Worm (Caenorhabditis elegans) whole organism, L3 larva: Measurements from ENCODE around the gene ZK686.3.

Experiments used
- R02D3.7 ChIP-seq: fragments of 150-350 bp; optimal IDR thresholded peaks from 2 replicates; lab custom pipeline; 2014; ENCODE audit warnings: missing biosample characterization, missing genetic modification characterization
- ZK546.5 ChIP-seq: sonication (generic microtip); optimal IDR thresholded peaks from 2 replicates; lab custom pipeline; 2017; ENCODE audit warnings: missing biosample characterization, missing genetic modification characterization
- aly-2 ChIP-seq: fragments of 150-350 bp; optimal IDR thresholded peaks from 2 replicates; lab custom pipeline; 2014; ENCODE audit warnings: missing biosample characterization, missing genetic modification characterization
- ama-1 ChIP-seq: fragments of 150-350 bp; optimal IDR thresholded peaks from 2 replicates; lab custom pipeline; 2018
- ceh-16 ChIP-seq: sonication (generic microtip); optimal IDR thresholded peaks from 2 replicates; lab custom pipeline; 2017; ENCODE audit warnings: missing biosample characterization, missing genetic modification characterization
- ceh-28 ChIP-seq: fragments of 150-350 bp; optimal IDR thresholded peaks from 2 replicates; lab custom pipeline; 2014; ENCODE audit warnings: missing biosample characterization, missing genetic modification reagents, missing genetic modification characterization
- ceh-82 ChIP-seq: fragments of 150-350 bp; optimal IDR thresholded peaks from 2 replicates; lab custom pipeline; 2014; ENCODE audit warnings: missing biosample characterization, missing genetic modification characterization
- ceh-9 ChIP-seq: sonication (generic microtip); optimal IDR thresholded peaks from 2 replicates; lab custom pipeline; 2018; ENCODE audit warnings: missing biosample characterization, missing genetic modification characterization
- daf-12 ChIP-seq: fragments of 150-350 bp; optimal IDR thresholded peaks from 2 replicates; lab custom pipeline; 2014; ENCODE audit warnings: missing biosample characterization, missing genetic modification reagents, missing genetic modification characterization
- egl-27 ChIP-seq: sonication (generic microtip); optimal IDR thresholded peaks from 4 replicates; lab custom pipeline; 2017; ENCODE audit warnings: missing biosample characterization, missing genetic modification reagents, missing genetic modification characterization
- egl-5 ChIP-seq: fragments of 150-350 bp; optimal IDR thresholded peaks from 2 replicates; lab custom pipeline; 2017; ENCODE audit warnings: missing biosample characterization, missing genetic modification reagents, missing genetic modification characterization, inconsistent platforms
- elt-1 ChIP-seq: fragments of 150-350 bp; optimal IDR thresholded peaks from 2 replicates; lab custom pipeline; 2014; ENCODE audit warnings: missing biosample characterization, missing genetic modification characterization
- elt-2 ChIP-seq: sonication (generic microtip); optimal IDR thresholded peaks from 2 replicates; lab custom pipeline; 2016; ENCODE audit warnings: missing genetic modification reagents, mild to moderate bottlenecking, missing genetic modification characterization, missing compliant biosample characterization
- elt-3 ChIP-seq, 3 experiments: fragments of 150-350 bp in 1 of 3; sonication (generic microtip) in 2 of 3; optimal IDR thresholded peaks; 2 replicates in 2 of 3; 4 replicates in 1 of 3; lab custom pipeline; 2014 to 2017; ENCODE audit warnings: missing biosample characterization in 3 of 3, missing genetic modification characterization in 3 of 3
- eor-1 ChIP-seq, 2 experiments: fragments of 150-350 bp; optimal IDR thresholded peaks; 2 replicates each; lab custom pipeline; 2014 to 2018; ENCODE audit warnings: missing biosample characterization in 2 of 2, missing genetic modification characterization in 2 of 2
- fkh-10 ChIP-seq: sonication (generic microtip); optimal IDR thresholded peaks from 2 replicates; lab custom pipeline; 2017; ENCODE audit warnings: missing biosample characterization, missing genetic modification reagents, missing genetic modification characterization
- fkh-2 ChIP-seq: fragments of 150-350 bp; optimal IDR thresholded peaks from 2 replicates; lab custom pipeline; 2014; ENCODE audit warnings: missing biosample characterization, missing genetic modification reagents, missing genetic modification characterization
- hmg-11 ChIP-seq: sonication (generic microtip); optimal IDR thresholded peaks from 2 replicates; lab custom pipeline; 2016; ENCODE audit warnings: missing genetic modification characterization, missing compliant biosample characterization
- jun-1 ChIP-seq: fragments of 150-350 bp; optimal IDR thresholded peaks from 2 replicates; lab custom pipeline; 2014; ENCODE audit warnings: missing biosample characterization, missing genetic modification reagents, missing genetic modification characterization
- lin-15B ChIP-seq: fragments of 150-350 bp; optimal IDR thresholded peaks from 2 replicates; lab custom pipeline; 2014; ENCODE audit warnings: missing biosample characterization, missing genetic modification characterization
- lin-39 ChIP-seq: fragments of 150-350 bp; optimal IDR thresholded peaks from 2 replicates; lab custom pipeline; 2018; ENCODE audit warnings: missing biosample characterization, missing genetic modification reagents, missing genetic modification characterization
- lsy-12 ChIP-seq: sonication (generic microtip); optimal IDR thresholded peaks from 2 replicates; lab custom pipeline; 2016; ENCODE audit warnings: mild to moderate bottlenecking, missing genetic modification characterization, missing compliant biosample characterization
- mdl-1 ChIP-seq: fragments of 150-350 bp; optimal IDR thresholded peaks from 2 replicates; lab custom pipeline; 2014; ENCODE audit warnings: missing biosample characterization, missing genetic modification characterization
- nfya-1 ChIP-seq: sonication (generic microtip); optimal IDR thresholded peaks from 2 replicates; lab custom pipeline; 2017; ENCODE audit warnings: missing genetic modification characterization, mild to moderate bottlenecking, missing compliant biosample characterization, antibody characterized with exemption, moderate library complexity; ENCODE audit not compliant: insufficient read depth
- nhr-11 ChIP-seq: fragments of 150-350 bp; optimal IDR thresholded peaks from 2 replicates; lab custom pipeline; 2014; ENCODE audit warnings: missing biosample characterization, missing genetic modification characterization
- nhr-12 ChIP-seq: fragments of 150-350 bp; optimal IDR thresholded peaks from 2 replicates; lab custom pipeline; 2014; ENCODE audit warnings: missing biosample characterization, missing genetic modification characterization
- nhr-23 ChIP-seq: fragments of 150-350 bp; optimal IDR thresholded peaks from 2 replicates; lab custom pipeline; 2014; ENCODE audit warnings: missing biosample characterization, missing genetic modification reagents, missing genetic modification characterization
- nhr-25 ChIP-seq: sonication (generic microtip); optimal IDR thresholded peaks from 2 replicates; lab custom pipeline; 2017; ENCODE audit warnings: missing biosample characterization, missing genetic modification characterization
- nhr-28 ChIP-seq: fragments of 150-350 bp; optimal IDR thresholded peaks from 2 replicates; lab custom pipeline; 2014; ENCODE audit warnings: missing biosample characterization, missing genetic modification characterization
- nhr-43 ChIP-seq: sonication (generic microtip); optimal IDR thresholded peaks from 2 replicates; lab custom pipeline; 2016; ENCODE audit warnings: mild to moderate bottlenecking, missing genetic modification characterization, missing compliant biosample characterization; ENCODE audit not compliant: poor library complexity, severe bottlenecking
- nhr-67 ChIP-seq: fragments of 150-350 bp; optimal IDR thresholded peaks from 2 replicates; lab custom pipeline; 2014; ENCODE audit warnings: missing biosample characterization, missing genetic modification characterization
- nhr-76 ChIP-seq: fragments of 150-350 bp; sonication (generic microtip); optimal IDR thresholded peaks from 5 replicates; lab custom pipeline; 2014; ENCODE audit warnings: missing biosample characterization, missing genetic modification characterization
- nhr-77 ChIP-seq: fragments of 150-350 bp; optimal IDR thresholded peaks from 2 replicates; lab custom pipeline; 2014; ENCODE audit warnings: missing biosample characterization, missing genetic modification characterization
- pha-4 ChIP-seq: fragments of 150-350 bp; optimal IDR thresholded peaks from 2 replicates; lab custom pipeline; 2014; ENCODE audit warnings: missing biosample characterization, missing genetic modification reagents, missing genetic modification characterization
- pqm-1 ChIP-seq: fragments of 150-350 bp; optimal IDR thresholded peaks from 2 replicates; lab custom pipeline; 2017; ENCODE audit warnings: missing biosample characterization, missing genetic modification characterization, inconsistent platforms
- sea-2 ChIP-seq: fragments of 150-350 bp; sonication (generic microtip); optimal IDR thresholded peaks from 4 replicates; lab custom pipeline; 2014; ENCODE audit warnings: missing biosample characterization, missing genetic modification reagents, missing genetic modification characterization
- skn-1 ChIP-seq: fragments of 150-350 bp; optimal IDR thresholded peaks from 2 replicates; lab custom pipeline; 2014; ENCODE audit warnings: missing biosample characterization, missing genetic modification characterization
- snpc-4 ChIP-seq: fragments of 150-350 bp; optimal IDR thresholded peaks from 2 replicates; lab custom pipeline; 2014; ENCODE audit warnings: missing biosample characterization, missing genetic modification characterization
- tbx-2 ChIP-seq: sonication (generic microtip); optimal IDR thresholded peaks from 2 replicates; lab custom pipeline; 2016; ENCODE audit warnings: mild to moderate bottlenecking, missing genetic modification characterization, missing compliant biosample characterization
- unc-39 ChIP-seq: sonication (generic microtip); optimal IDR thresholded peaks from 4 replicates; lab custom pipeline; 2017; ENCODE audit warnings: missing biosample characterization, missing genetic modification characterization
- unc-62 ChIP-seq: fragments of 150-350 bp; sonication (generic microtip); optimal IDR thresholded peaks from 4 replicates; lab custom pipeline; 2014; ENCODE audit warnings: missing biosample characterization, missing genetic modification reagents, missing genetic modification characterization
- zag-1 ChIP-seq: fragments of 150-350 bp; optimal IDR thresholded peaks from 2 replicates; lab custom pipeline; 2014; ENCODE audit warnings: missing biosample characterization, missing genetic modification characterization
- ztf-11 ChIP-seq: fragments of 150-350 bp; optimal IDR thresholded peaks from 2 replicates; lab custom pipeline; 2014; ENCODE audit warnings: missing biosample characterization, missing genetic modification characterization
- ztf-4 ChIP-seq: fragments of 150-350 bp; optimal IDR thresholded peaks from 2 replicates; lab custom pipeline; 2014; ENCODE audit warnings: missing biosample characterization, missing genetic modification characterization

The ZK686.3 gene

ce11 chrIII:7722411-7722810 lies 46.5 kb downstream of the ZK686.3 start:
- no peak for TF ChIP-seq nhr-67 (tag; lab: Kevin White, UChicago)
- no peak for TF ChIP-seq ceh-9 (tag; lab: Kevin White, UChicago)
- peak; percentile 0 for TF ChIP-seq nfya-1 (tag; lab: Kevin White, UChicago)

- TF ChIP-seq ceh-82 (tag; lab: Kevin White, UChicago), result no peak
- TF ChIP-seq nhr-76, result no peak
- peak; percentile 20 for TF ChIP-seq egl-5 (tag; lab: Kevin White, UChicago)
- peak; percentile 34 for TF ChIP-seq lin-39
- no peak for TF ChIP-seq nhr-23 (tag; lab: Kevin White, UChicago)
- no peak for TF ChIP-seq R02D3.7 (tag; lab: Kevin White, UChicago)
- no peak for TF ChIP-seq elt-1 (tag; lab: Kevin White, UChicago)
- no peak for TF ChIP-seq ceh-9 (tag; lab: Kevin White, UChicago)
- TF ChIP-seq jun-1, result no peak
- no peak for TF ChIP-seq nhr-67 (tag; lab: Kevin White, UChicago)
- TF ChIP-seq ama-1 (lab: Kevin White, UChicago), result peak; percentile 60
- no peak for TF ChIP-seq skn-1 (tag; lab: Kevin White, UChicago)
- TF ChIP-seq ztf-4, result no peak
- no peak for TF ChIP-seq mdl-1 (tag; lab: Kevin White, UChicago)
- no peak for TF ChIP-seq sea-2
- TF ChIP-seq daf-12 (tag; lab: Kevin White, UChicago), result no peak
- TF ChIP-seq pha-4, result no peak
These were observed 47.4 kb downstream of the ZK686.3 start for ce11 chrIII:7721513-7721912.

ce11 chrIII:7720861-7721260 lies 48.0 kb downstream of the ZK686.3 start:
- peak; percentile 24 for TF ChIP-seq pha-4
- TF ChIP-seq nhr-12 (tag; lab: Kevin White, UChicago), result no peak
- no peak for TF ChIP-seq ceh-28 (tag; lab: Kevin White, UChicago)
- no peak for TF ChIP-seq eor-1 (tag; optimal IDR thresholded peaks at IDR 0.05; lab: Kevin White, UChicago)
- TF ChIP-seq nfya-1 (tag; lab: Kevin White, UChicago), result peak; percentile 99
- no peak for TF ChIP-seq egl-27 (tag; lab: Kevin White, UChicago)
- TF ChIP-seq lin-15B (tag; lab: Kevin White, UChicago), result peak; percentile 33
- no peak for TF ChIP-seq daf-12 (tag; lab: Kevin White, UChicago)
- TF ChIP-seq ceh-16 (tag; lab: Kevin White, UChicago), result no peak
- no peak for TF ChIP-seq elt-3 (tag; optimal IDR thresholded peaks at IDR 0.05; lab: Kevin White, UChicago)
- TF ChIP-seq hmg-11, result peak; percentile 1
- TF ChIP-seq skn-1 (tag; lab: Kevin White, UChicago), result no peak
- peak; percentile 2 for TF ChIP-seq elt-1 (tag; lab: Kevin White, UChicago)
- TF ChIP-seq ceh-82 (tag; lab: Kevin White, UChicago), result no peak
- TF ChIP-seq tbx-2 (tag; lab: Kevin White, UChicago), result no peak
- no peak for TF ChIP-seq zag-1 (tag; lab: Kevin White, UChicago)
- peak; percentile 70 for TF ChIP-seq ama-1 (lab: Kevin White, UChicago)
- TF ChIP-seq ZK546.5 (tag; lab: Kevin White, UChicago), result no peak
- TF ChIP-seq snpc-4 (tag; lab: Kevin White, UChicago), result no peak
- TF ChIP-seq nhr-25, result no peak
- TF ChIP-seq unc-62, result no peak
- TF ChIP-seq jun-1, result no peak
- TF ChIP-seq nhr-23 (tag; lab: Kevin White, UChicago), result no peak
- no peak for TF ChIP-seq ztf-11
- TF ChIP-seq R02D3.7 (tag; lab: Kevin White, UChicago), result no peak
- no peak for TF ChIP-seq nhr-77
- TF ChIP-seq nhr-43 (tag; lab: Kevin White, UChicago), result no peak
- TF ChIP-seq lsy-12 (tag; lab: Kevin White, UChicago), result no peak
- no peak for TF ChIP-seq fkh-2 (tag; lab: Kevin White, UChicago)
- TF ChIP-seq egl-5 (tag; lab: Kevin White, UChicago), result no peak
- TF ChIP-seq sea-2, result no peak
- no peak for TF ChIP-seq ztf-4
- TF ChIP-seq pqm-1 (tag; lab: Kevin White, UChicago), result no peak
- no peak for TF ChIP-seq aly-2 (tag; lab: Kevin White, UChicago)
- TF ChIP-seq mdl-1 (tag; lab: Kevin White, UChicago), result peak; percentile 20
- peak; percentile 82 for TF ChIP-seq lin-39
- no peak for TF ChIP-seq nhr-76
- TF ChIP-seq fkh-10, result peak; percentile 42
- TF ChIP-seq ceh-9 (tag; lab: Kevin White, UChicago), result no peak
- no peak for TF ChIP-seq nhr-28 (tag; lab: Kevin White, UChicago)
- no peak for TF ChIP-seq unc-39 (tag; lab: Kevin White, UChicago)
- no peak for TF ChIP-seq elt-2 (tag; lab: Kevin White, UChicago)
- TF ChIP-seq nhr-11, result peak; percentile 5
